Worm (Caenorhabditis elegans) whole organism, mixed stage, embryonic: Measurements from ENCODE around the gene str-131.

Source experiments
- blmp-1 ChIP-seq: fragments of 150-350 bp; optimal IDR thresholded peaks from 2 replicates; lab custom pipeline; 2014; ENCODE audit warnings: missing biosample characterization, missing genetic modification characterization
- ceh-39 ChIP-seq: fragments of 150-350 bp; optimal IDR thresholded peaks from 2 replicates; lab custom pipeline; 2014; ENCODE audit warnings: missing biosample characterization, missing genetic modification characterization
- ces-1 ChIP-seq: fragments of 150-350 bp; optimal IDR thresholded peaks from 2 replicates; lab custom pipeline; 2014; ENCODE audit warnings: missing biosample characterization, missing genetic modification reagents, missing genetic modification characterization
- elt-1 ChIP-seq: sonication (generic microtip); optimal IDR thresholded peaks from 2 replicates; lab custom pipeline; 2017; ENCODE audit warnings: missing genetic modification characterization, mild to moderate bottlenecking, missing compliant biosample characterization, antibody characterized with exemption, moderate library complexity, borderline replicate concordance; ENCODE audit not compliant: insufficient read depth
- flh-1 ChIP-seq: fragments of 200-800 bp; sonication (Bioruptor generic); optimal IDR thresholded peaks from 2 replicates; lab custom pipeline; 2018; ENCODE audit warnings: mild to moderate bottlenecking, missing genetic modification characterization, moderate library complexity, missing compliant biosample characterization
- mab-5 ChIP-seq: fragments of 150-350 bp; optimal IDR thresholded peaks from 2 replicates; lab custom pipeline; 2014; ENCODE audit warnings: missing biosample characterization, missing genetic modification characterization
- mep-1 ChIP-seq: fragments of 150-350 bp; optimal IDR thresholded peaks from 2 replicates; lab custom pipeline; 2017; ENCODE audit warnings: missing biosample characterization, missing genetic modification reagents, missing genetic modification characterization, inconsistent platforms
- nhr-12 ChIP-seq: fragments of 150-350 bp; optimal IDR thresholded peaks from 2 replicates; lab custom pipeline; 2014; ENCODE audit warnings: missing biosample characterization, missing genetic modification characterization
- nhr-237 ChIP-seq: fragments of 150-350 bp; optimal IDR thresholded peaks from 2 replicates; lab custom pipeline; 2014; ENCODE audit warnings: missing biosample characterization, missing genetic modification characterization
- nhr-28 ChIP-seq: fragments of 150-350 bp; optimal IDR thresholded peaks from 2 replicates; lab custom pipeline; 2014; ENCODE audit warnings: missing biosample characterization, missing genetic modification characterization
- unc-39 ChIP-seq: fragments of 150-350 bp; optimal IDR thresholded peaks from 2 replicates; lab custom pipeline; 2014; ENCODE audit warnings: missing biosample characterization, missing genetic modification characterization
- unc-62 ChIP-seq: fragments of 150-350 bp; optimal IDR thresholded peaks from 2 replicates; lab custom pipeline; 2014; ENCODE audit warnings: missing biosample characterization, missing genetic modification reagents, missing genetic modification characterization
- ztf-11 ChIP-seq: fragments of 150-350 bp; optimal IDR thresholded peaks from 2 replicates; lab custom pipeline; 2014; ENCODE audit warnings: missing biosample characterization, missing genetic modification characterization

DNA sequence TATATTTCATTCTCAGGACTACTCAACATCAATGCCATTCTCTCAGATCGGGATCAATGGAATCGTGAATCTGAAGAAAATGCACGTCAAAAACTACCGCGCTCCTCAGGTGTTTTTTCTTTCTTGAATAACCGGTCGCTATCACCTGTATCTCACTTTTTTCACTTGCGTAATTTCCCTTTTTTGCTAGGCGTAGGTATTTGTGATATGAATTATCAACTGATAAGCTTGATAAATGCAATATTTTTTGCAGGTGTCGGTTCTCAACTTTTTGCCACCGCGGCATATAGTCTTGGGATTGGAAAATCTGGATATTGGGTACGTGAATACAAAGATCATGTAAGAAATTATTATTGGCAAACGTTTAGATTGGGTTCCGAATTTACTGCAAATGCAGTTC, 26.3 kb downstream of the str-131 start:
- TF ChIP-seq ztf-11 (no peak), ceh-39 (tag; lab: Kevin White, UChicago) (no peak), elt-1 (tag; lab: Kevin White, UChicago) (no peak), mep-1 (no peak), unc-39 (tag; lab: Kevin White, UChicago) (no peak), unc-62 (GFP tag; lab: Kevin White, UChicago) (no peak), mab-5 (tag; lab: Kevin White, UChicago) (no peak), blmp-1 (tag; lab: Kevin White, UChicago) (no peak), nhr-28 (tag; lab: Kevin White, UChicago) (no peak), ces-1 (no peak), flh-1 (GFP tag; lab: Kevin White, UChicago) (no peak), nhr-237 (tag; lab: Kevin White, UChicago) (no peak), nhr-12 (tag; lab: Kevin White, UChicago) (no peak)
